Worm (Caenorhabditis elegans): ENCODE data around the gene tag-65.
A peak's percentile ranks its signal among the peaks of the same experiment; 100 is the strongest.

tag-65 gene

ce11 chrV:13658577-13658976 lies 19.8 kb downstream of the tag-65 start (continued):
- TF ChIP-seq hmg-1.1 (GFP tag; IDR thresholded peaks at IDR 0.05) (peak; percentile 76), lsy-2 (tag; optimal IDR thresholded peaks at IDR 0.05) (peak; percentile 64 to 84), unc-130 (GFP tag; optimal IDR thresholded peaks at IDR 0.05) (no peak), mes-2 (tag; optimal IDR thresholded peaks at IDR 0.05; ENCODE audit: poor library complexity, severe bottlenecking) (peak; percentile 62), nhr-6 (tag; optimal IDR thresholded peaks at IDR 0.05) (peak; percentile 75), lin-15B (tag; optimal IDR thresholded peaks at IDR 0.05) (no peak), cey-2 (tag; optimal IDR thresholded peaks at IDR 0.05; ENCODE audit: borderline replicate concordance, insufficient read depth) (peak; percentile 63), set-16 (GFP tag; IDR thresholded peaks at IDR 0.05) (peak; percentile 47; the same call in 1 of the 2 replicates), egl-43 (GFP tag; IDR thresholded peaks at IDR 0.05) (no peak), ztf-11 (tag; optimal IDR thresholded peaks at IDR 0.05) (no peak), aha-1 (tag) (peak; percentile 100)

- TF ChIP-seq ceh-20 (GFP tag; IDR thresholded peaks at IDR 0.05): peak; percentile 17; the same call in 1 of the 2 replicates
- TF ChIP-seq nhr-11 (tag; optimal IDR thresholded peaks at IDR 0.05): no peak
- TF ChIP-seq F37D6.2 (tag; optimal IDR thresholded peaks at IDR 0.05): no peak
- no peak for TF ChIP-seq T20F7.1 (GFP tag; optimal IDR thresholded peaks at IDR 0.05)
- no peak for TF ChIP-seq duxl-1 (tag; optimal IDR thresholded peaks at IDR 0.05; ENCODE audit: poor library complexity)
- TF ChIP-seq ceh-32 (tag; optimal IDR thresholded peaks at IDR 0.05; ENCODE audit: poor library complexity): no peak
- no peak for TF ChIP-seq nhr-237 (tag; optimal IDR thresholded peaks at IDR 0.05)
- no peak for TF ChIP-seq unc-62 (GFP tag; optimal IDR thresholded peaks at IDR 0.05 in 1 of 2)
- TF ChIP-seq unc-62 (tag; optimal IDR thresholded peaks at IDR 0.05): no peak
- TF ChIP-seq lin-13 (GFP tag; optimal IDR thresholded peaks at IDR 0.05): no peak
- no peak for TF ChIP-seq lsy-2 (tag; optimal IDR thresholded peaks at IDR 0.05)
- TF ChIP-seq gei-8 (GFP tag; optimal IDR thresholded peaks at IDR 0.05): no peak
- TF ChIP-seq lin-15B (tag; optimal IDR thresholded peaks at IDR 0.05): no peak
- no peak for TF ChIP-seq fkh-10 (GFP tag; optimal IDR thresholded peaks at IDR 0.05)
- no peak for TF ChIP-seq ZK546.5 (tag; optimal IDR thresholded peaks at IDR 0.05)
- TF ChIP-seq pha-4 (GFP tag; IDR thresholded peaks at IDR 0.05): peak; percentile 23; the same call in 1 of the 2 replicates
- no peak for TF ChIP-seq pha-4 (tag; optimal IDR thresholded peaks at IDR 0.05)
These were observed 20.5 kb downstream of the tag-65 start for ce11 chrV:13657841-13658338.

DNA sequence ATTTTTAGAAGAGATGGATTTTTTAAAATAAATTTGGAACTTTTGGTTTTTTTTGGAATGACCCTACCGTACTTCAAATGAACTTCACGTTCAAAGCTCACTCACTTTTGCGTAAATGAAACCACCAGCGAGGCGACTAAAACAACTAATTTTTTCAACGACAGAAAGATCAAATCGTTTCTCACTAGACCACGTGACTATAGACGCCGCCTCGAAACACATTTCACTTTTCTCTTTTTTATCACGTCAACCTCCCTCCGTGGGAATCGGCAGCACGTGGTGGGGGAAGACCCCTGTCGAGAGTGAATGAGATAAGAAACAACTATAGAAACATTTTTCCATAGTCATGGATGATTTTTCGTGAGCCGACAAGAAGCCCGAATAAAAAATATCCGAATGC lies 21.1 kb downstream of the tag-65 start:
- TF ChIP-seq nhr-6 (tag; optimal IDR thresholded peaks at IDR 0.05) (peak; percentile 1), T26A8.4 (GFP tag; IDR thresholded peaks at IDR 0.05) (no peak; the same call in 1 of the 2 replicates), ctbp-1 (GFP tag; IDR thresholded peaks at IDR 0.05) (peak; percentile 26; the same call in 1 of the 2 replicates), ZK546.5 (tag; optimal IDR thresholded peaks at IDR 0.05) (no peak), mdl-1 (tag; optimal IDR thresholded peaks at IDR 0.05) (peak; percentile 96 to 98), nhr-77 (tag; optimal IDR thresholded peaks at IDR 0.05) (peak; percentile 62), lin-29 (GFP tag; IDR thresholded peaks at IDR 0.05) (peak; percentile 69; the same call in 1 of the 2 replicates), nhr-41 (GFP tag; IDR thresholded peaks at IDR 0.05) (0 out of 2 replicates have a peak, but pooled peaks have one; percentile 33), daf-8 (GFP tag; IDR thresholded peaks at IDR 0.05) (no peak), nhr-25 (tag; optimal IDR thresholded peaks at IDR 0.05; ENCODE audit: borderline replicate concordance, insufficient read depth) (no peak), mes-2 (tag; optimal IDR thresholded peaks at IDR 0.05; ENCODE audit: poor library complexity, severe bottlenecking) (peak; percentile 36), ceh-82 (tag; optimal IDR thresholded peaks at IDR 0.05) (no peak), aly-2 (tag; optimal IDR thresholded peaks at IDR 0.05) (no peak), pha-4 (GFP tag; IDR thresholded peaks at IDR 0.05) (no peak), pha-4 (tag; optimal IDR thresholded peaks at IDR 0.05) (no peak), unc-39 (tag; optimal IDR thresholded peaks at IDR 0.05) (no peak), T20F7.1 (GFP tag; optimal IDR thresholded peaks at IDR 0.05) (peak; percentile 50), lin-13 (GFP tag; optimal IDR thresholded peaks at IDR 0.05) (peak; percentile 75), ama-1 (optimal IDR thresholded peaks at IDR 0.05) (no peak), vab-7 (GFP tag; IDR thresholded peaks at IDR 0.05) (no peak), F37D6.2 (tag; optimal IDR thresholded peaks at IDR 0.05) (no peak), R02D3.7 (tag; optimal IDR thresholded peaks at IDR 0.05) (no peak), mdt-29 (GFP tag; IDR thresholded peaks at IDR 0.05) (peak; percentile 81), lin-38 (GFP tag; IDR thresholded peaks at IDR 0.05) (0 out of 2 replicates have a peak, but pooled peaks have one; percentile 33), D1046.2 (GFP tag; IDR thresholded peaks at IDR 0.05) (no peak), spr-3 (GFP tag; optimal IDR thresholded peaks at IDR 0.05) (peak; percentile 11), F26F4.8 (GFP tag; conservative IDR thresholded peaks at IDR 0.05) (no peak), hlh-30 (tag; optimal IDR thresholded peaks at IDR 0.05; ENCODE audit: insufficient read depth) (peak; percentile 96), nhr-28 (tag; optimal IDR thresholded peaks at IDR 0.05) (peak; percentile 93)

All from whole organism, L4 larva.